Fruit fly (Drosophila melanogaster): ENCODE data around the gene CG31342.

CG31342 gene

DNA sequence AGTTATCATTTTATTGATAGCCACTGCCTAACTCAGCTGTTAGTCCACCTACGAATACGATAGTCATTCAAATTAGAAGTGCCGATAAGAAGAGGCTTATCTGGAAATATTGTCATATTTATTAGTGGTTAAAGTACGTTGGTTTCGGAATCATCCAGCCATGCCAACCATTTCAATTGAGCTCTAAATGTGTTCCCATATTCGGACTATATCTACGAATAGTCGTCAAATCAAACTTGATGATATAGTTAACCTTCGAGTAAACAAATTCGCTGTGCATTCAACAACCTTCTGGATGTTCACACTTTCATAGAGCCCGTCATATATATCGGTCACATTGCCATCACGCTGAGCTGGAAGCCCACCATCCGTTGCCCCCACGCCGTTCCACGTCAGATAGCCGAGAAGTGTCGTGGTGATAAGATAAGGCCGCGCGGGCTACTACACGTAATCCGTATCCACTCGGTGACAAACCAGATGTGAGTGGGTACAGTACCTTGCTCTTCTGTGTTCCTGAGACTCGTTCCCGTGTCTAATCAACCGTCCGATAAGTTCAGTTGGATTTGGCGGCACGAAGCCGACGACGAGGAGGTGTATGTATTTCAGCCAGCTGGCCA is 32.6 kb downstream of the CG31342 start:
- TF ChIP-seq woc (GFP tag; optimal IDR thresholded peaks at IDR 0.05) (no peak), foxo (GFP tag; optimal IDR thresholded peaks at IDR 0.05) (no peak), dsf (GFP tag; optimal IDR thresholded peaks at IDR 0.05; ENCODE audit: borderline replicate concordance) (no peak), CG32264 (GFP tag; optimal IDR thresholded peaks at IDR 0.05) (no peak), Rel (GFP tag; optimal IDR thresholded peaks at IDR 0.05) (no peak), Rel (tag; optimal IDR thresholded peaks at IDR 0.05) (peak; percentile 73), Myc (optimal IDR thresholded peaks at IDR 0.05) (no peak), Dfd (GFP tag; optimal IDR thresholded peaks at IDR 0.05) (no peak), lola (GFP tag; optimal IDR thresholded peaks at IDR 0.05) (no peak), rgr (GFP tag; optimal IDR thresholded peaks at IDR 0.05) (no peak), h (GFP tag; optimal IDR thresholded peaks at IDR 0.05) (peak; percentile 73), pan (optimal IDR thresholded peaks at IDR 0.05) (no peak), GATAd (GFP tag; optimal IDR thresholded peaks at IDR 0.05) (no peak), dmrt93B (GFP tag; optimal IDR thresholded peaks at IDR 0.05) (no peak)

DNA sequence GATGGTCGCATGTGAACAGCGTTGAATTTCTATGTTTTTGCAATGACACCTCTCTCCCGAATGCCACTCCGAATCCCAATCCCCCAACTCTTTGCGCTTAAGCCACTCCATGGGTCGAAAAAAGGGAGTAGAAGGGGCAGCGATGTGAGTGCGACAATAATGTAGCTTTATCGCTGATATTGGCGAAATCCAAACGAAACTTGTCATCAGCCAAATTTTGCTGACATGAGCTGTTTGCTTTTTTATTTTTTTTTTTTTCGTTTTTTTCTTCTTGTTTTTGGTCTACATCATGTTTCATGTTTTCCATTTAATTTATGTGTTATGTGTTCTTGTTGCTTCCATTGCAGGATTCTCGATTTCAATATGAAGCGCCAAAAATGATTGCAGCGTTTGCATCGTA is 33.2 kb downstream of the CG31342 start:
- TF ChIP-seq Vsx2 (GFP tag; optimal IDR thresholded peaks at IDR 0.05; ENCODE audit: partially characterized antibody): no peak
- no peak for TF ChIP-seq sage (GFP tag; optimal IDR thresholded peaks at IDR 0.05)
- no peak for TF ChIP-seq Hr83 (GFP tag; optimal IDR thresholded peaks at IDR 0.05; ENCODE audit: poor library complexity, severe bottlenecking)
- no peak for TF ChIP-seq lola (GFP tag; optimal IDR thresholded peaks at IDR 0.05)
- TF ChIP-seq br (GFP tag; optimal IDR thresholded peaks at IDR 0.05): no peak

DNA sequence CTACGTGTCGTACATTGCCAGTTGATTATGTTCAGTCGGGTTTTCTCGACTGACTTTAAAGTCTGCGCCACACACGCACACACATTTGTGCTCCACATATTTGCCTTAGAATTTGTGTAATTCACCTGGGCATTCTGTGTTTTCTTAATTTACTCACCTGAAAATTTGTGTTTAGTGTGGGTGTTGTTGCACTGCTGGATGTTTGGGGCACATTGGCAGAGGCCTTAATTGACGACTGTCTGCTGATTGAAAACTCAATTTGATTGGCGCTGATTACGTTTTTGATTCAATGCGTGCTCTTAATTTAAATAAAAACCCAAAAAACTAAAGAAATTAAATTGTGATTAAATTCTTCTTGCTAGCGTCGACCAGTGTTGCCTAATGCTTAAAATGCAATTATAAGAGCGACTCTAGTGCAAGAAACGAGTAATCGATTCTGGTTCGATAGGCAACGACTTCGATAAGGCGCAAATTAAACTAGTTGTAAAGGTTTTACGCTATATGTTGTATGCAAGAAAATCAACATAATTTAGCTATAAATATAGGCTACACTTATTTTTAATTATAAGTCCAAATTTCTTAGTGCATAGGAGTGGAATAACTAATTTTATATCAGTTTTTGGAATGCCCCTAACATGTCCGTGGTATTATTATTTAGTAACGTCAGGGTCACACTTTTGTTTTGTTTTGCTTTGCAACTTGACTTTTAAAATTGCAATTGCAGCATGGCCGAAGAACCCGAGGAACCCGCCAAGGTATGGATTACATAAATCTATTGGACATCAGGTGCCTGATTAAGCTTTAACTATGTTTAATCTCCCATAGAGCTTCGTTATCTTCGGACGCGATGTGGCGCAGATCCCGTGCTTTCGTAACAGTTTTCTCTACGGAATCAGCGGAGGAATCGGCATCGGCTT is 44.7 kb downstream of the CG31342 start, which contains the start of the genes CG46281 and CG46280:
CG46281 (minus strand) TSS at position 51 of the 917 bp plus-strand sequence.
CG46280 (minus strand) TSS at position 403 of the 917 bp plus-strand sequence.
- no peak for TF ChIP-seq N (GFP tag; optimal IDR thresholded peaks at IDR 0.05)
- no peak for TF ChIP-seq CrebA (GFP tag; optimal IDR thresholded peaks at IDR 0.05; ENCODE audit: borderline replicate concordance)
- no peak for TF ChIP-seq Sp1 (GFP tag; optimal IDR thresholded peaks at IDR 0.05)
- TF ChIP-seq HLH106 (tag; optimal IDR thresholded peaks at IDR 0.05): no peak
- peak; percentile 40 for TF ChIP-seq sv (GFP tag; optimal IDR thresholded peaks at IDR 0.05)
- TF ChIP-seq dsf (GFP tag; optimal IDR thresholded peaks at IDR 0.05; ENCODE audit: borderline replicate concordance): peak; percentile 42
- TF ChIP-seq usp (GFP tag; optimal IDR thresholded peaks at IDR 0.05): no peak
- TF ChIP-seq foxo (GFP tag; optimal IDR thresholded peaks at IDR 0.05): no peak
- TF ChIP-seq woc (GFP tag; optimal IDR thresholded peaks at IDR 0.05): peak; percentile 37
- no peak for TF ChIP-seq rgr (GFP tag; optimal IDR thresholded peaks at IDR 0.05)
- no peak for TF ChIP-seq Mio (GFP tag; optimal IDR thresholded peaks at IDR 0.05)
- peak; percentile 68 for TF ChIP-seq Hnf4 (GFP tag; optimal IDR thresholded peaks at IDR 0.05)
- TF ChIP-seq dl (GFP tag; optimal IDR thresholded peaks at IDR 0.05; ENCODE audit: insufficient read depth in 1 of 2, partially characterized antibody in 2 of 2): no peak
- no peak for TF ChIP-seq Abd-B (GFP tag; optimal IDR thresholded peaks at IDR 0.05)
- TF ChIP-seq tai (GFP tag; optimal IDR thresholded peaks at IDR 0.05): no peak
- no peak for TF ChIP-seq jim (GFP tag; optimal IDR thresholded peaks at IDR 0.05)
- peak; percentile 24 for TF ChIP-seq OdsH (GFP tag; optimal IDR thresholded peaks at IDR 0.05)
- no peak for TF ChIP-seq Vsx2 (GFP tag; optimal IDR thresholded peaks at IDR 0.05; ENCODE audit: partially characterized antibody)
- TF ChIP-seq dmrt93B (GFP tag; optimal IDR thresholded peaks at IDR 0.05): no peak
- no peak for TF ChIP-seq Hr83 (GFP tag; optimal IDR thresholded peaks at IDR 0.05; ENCODE audit: poor library complexity, severe bottlenecking)
- no peak for TF ChIP-seq Hr78 (GFP tag; optimal IDR thresholded peaks at IDR 0.05)
- TF ChIP-seq GATAd (GFP tag; optimal IDR thresholded peaks at IDR 0.05): no peak
- no peak for TF ChIP-seq h (GFP tag; optimal IDR thresholded peaks at IDR 0.05)
- TF ChIP-seq Myc (optimal IDR thresholded peaks at IDR 0.05): peak; percentile 31
- TF ChIP-seq lola (GFP tag; optimal IDR thresholded peaks at IDR 0.05): no peak
- peak; percentile 40 for TF ChIP-seq psq (GFP tag; optimal IDR thresholded peaks at IDR 0.05)
- peak; percentile 2 for TF ChIP-seq CG32264 (GFP tag; optimal IDR thresholded peaks at IDR 0.05)
- no peak for TF ChIP-seq Rel (GFP tag; optimal IDR thresholded peaks at IDR 0.05)
- peak; percentile 32 for TF ChIP-seq Rel (tag; optimal IDR thresholded peaks at IDR 0.05)
- TF ChIP-seq Jra (GFP tag; optimal IDR thresholded peaks at IDR 0.05): peak; percentile 74
- no peak for TF ChIP-seq pan (optimal IDR thresholded peaks at IDR 0.05)
- TF ChIP-seq sage (GFP tag; optimal IDR thresholded peaks at IDR 0.05): peak; percentile 20
- TF ChIP-seq ey (GFP tag; optimal IDR thresholded peaks at IDR 0.05): no peak
- no peak for TF ChIP-seq fru (GFP tag; optimal IDR thresholded peaks at IDR 0.05)
- TF ChIP-seq CG9705 (GFP tag; optimal IDR thresholded peaks at IDR 0.05): no peak
- no peak for TF ChIP-seq brk (GFP tag; optimal IDR thresholded peaks at IDR 0.05)
